Worm (Caenorhabditis elegans): Measurements from ENCODE around the gene mob-2.

Gene mob-2

ce11 chrX:13144975-13145618 lies 24.8 kb downstream of the mob-2 start (continued):
- TF ChIP-seq nhr-76 (tag; optimal IDR thresholded peaks at IDR 0.05), result peak; percentile 27
- TF ChIP-seq zfp-2 (tag; optimal IDR thresholded peaks at IDR 0.05), result peak; percentile 69
- TF ChIP-seq lin-38 (GFP tag; IDR thresholded peaks at IDR 0.05), result peak; percentile 58
- TF ChIP-seq T26A8.4 (GFP tag; IDR thresholded peaks at IDR 0.05), result peak; percentile 92
- no peak for TF ChIP-seq tag-97 (GFP tag; IDR thresholded peaks at IDR 0.05)
- TF ChIP-seq mdl-1 (tag; optimal IDR thresholded peaks at IDR 0.05), result peak; percentile 97 to 100
- TF ChIP-seq ceh-44 (GFP tag; IDR thresholded peaks at IDR 0.05), result no peak
- peak; percentile 99 for TF ChIP-seq hlh-11 (tag; optimal IDR thresholded peaks at IDR 0.05)
- peak; percentile 35 for TF ChIP-seq lir-3 (tag; optimal IDR thresholded peaks at IDR 0.05)
- TF ChIP-seq snpc-1.2 (GFP tag; IDR thresholded peaks at IDR 0.05), result no peak
- peak; percentile 89 for TF ChIP-seq madf-9 (GFP tag; conservative IDR thresholded peaks at IDR 0.05)
- TF ChIP-seq zip-11 (GFP tag; IDR thresholded peaks at IDR 0.05), result no peak
- peak; percentile 97 for TF ChIP-seq ctbp-1 (GFP tag; IDR thresholded peaks at IDR 0.05)
- peak; percentile 87 to 91 for TF ChIP-seq lsy-2 (tag; optimal IDR thresholded peaks at IDR 0.05)
- peak; percentile 89 for TF ChIP-seq tra-1 (GFP tag; IDR thresholded peaks at IDR 0.05)
- peak; percentile 89 for TF ChIP-seq saeg-2 (GFP tag; IDR thresholded peaks at IDR 0.05)
- peak; percentile 72 for TF ChIP-seq gei-8 (GFP tag; optimal IDR thresholded peaks at IDR 0.05)
- TF ChIP-seq nhr-41 (GFP tag; IDR thresholded peaks at IDR 0.05), result peak; percentile 32; the same call in 1 of the 2 replicates
- peak; percentile 24 for TF ChIP-seq pqm-1 (tag; optimal IDR thresholded peaks at IDR 0.05)
- TF ChIP-seq duxl-1 (tag; optimal IDR thresholded peaks at IDR 0.05; ENCODE audit: poor library complexity), result peak; percentile 57
- TF ChIP-seq ceh-20 (GFP tag; IDR thresholded peaks at IDR 0.05), result peak; percentile 93
- peak; percentile 90 for TF ChIP-seq mxl-3 (GFP tag; optimal IDR thresholded peaks at IDR 0.05)
- no peak for TF ChIP-seq ztf-11 (tag; optimal IDR thresholded peaks at IDR 0.05)
- TF ChIP-seq Y105C5A.15 (GFP tag; IDR thresholded peaks at IDR 0.05), result no peak
- peak in 1 of 2 experiments; percentile 11 for TF ChIP-seq ZK546.5 (tag; optimal IDR thresholded peaks at IDR 0.05)
- peak; percentile 91 for TF ChIP-seq egl-27 (tag; optimal IDR thresholded peaks at IDR 0.05)
- peak; percentile 96 for TF ChIP-seq dmd-6 (GFP tag; IDR thresholded peaks at IDR 0.05)

DNA sequence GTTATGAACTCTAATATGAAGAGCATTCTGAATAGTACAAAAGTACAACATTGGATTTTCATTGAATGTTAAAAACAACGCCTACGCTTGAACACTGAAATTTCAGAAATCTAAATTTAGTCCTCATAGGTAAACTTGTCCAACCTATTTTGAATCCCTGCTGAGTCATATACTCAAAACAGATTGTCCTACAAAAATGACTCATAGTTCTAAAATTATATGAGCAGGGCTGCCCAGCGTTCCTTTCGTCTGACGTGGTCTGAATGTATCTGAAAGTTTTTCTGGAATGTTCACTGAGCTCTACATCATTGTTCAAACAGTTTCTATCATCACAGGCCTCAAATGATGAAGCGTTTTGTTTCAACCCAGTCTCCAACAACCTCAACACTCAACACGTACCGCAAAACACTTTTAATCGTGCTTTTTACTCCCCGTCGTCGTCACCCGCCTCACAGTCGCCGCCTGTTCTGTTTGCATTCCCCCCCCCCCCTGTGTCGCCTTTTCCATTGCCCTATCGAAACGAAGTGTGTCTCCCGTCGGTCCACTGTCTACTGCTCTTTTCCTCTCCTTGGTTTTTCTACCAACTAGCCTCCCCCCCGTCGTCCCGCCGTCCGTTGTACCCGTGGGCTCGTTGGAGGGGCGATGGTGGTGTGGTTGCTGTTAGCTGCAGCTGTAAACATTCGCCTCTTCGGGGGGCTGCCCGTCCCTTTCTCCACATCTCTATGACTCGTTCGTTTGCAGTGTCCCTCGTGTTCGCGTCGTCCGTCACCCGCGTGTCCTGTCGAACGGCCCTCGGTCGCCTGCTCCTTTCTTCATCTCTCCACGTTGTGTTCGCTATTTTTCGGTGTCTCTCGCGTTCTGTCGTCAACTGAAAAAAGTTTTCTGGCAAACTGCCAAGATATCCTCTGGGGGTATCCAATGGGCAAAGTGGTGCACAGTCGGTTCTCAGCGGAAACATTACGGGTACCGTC lies 25.8 kb downstream of the mob-2 start:
- TF ChIP-seq skn-1 (tag; optimal IDR thresholded peaks at IDR 0.05) (no peak), snpc-4 (tag; optimal IDR thresholded peaks at IDR 0.05) (no peak), attf-4 (tag; optimal IDR thresholded peaks at IDR 0.05) (no peak), cey-2 (tag; optimal IDR thresholded peaks at IDR 0.05; ENCODE audit: borderline replicate concordance, insufficient read depth) (no peak), pqm-1 (tag; optimal IDR thresholded peaks at IDR 0.05) (peak; percentile 33), ama-1 (optimal IDR thresholded peaks at IDR 0.05) (peak; percentile 67), jun-1 (tag; optimal IDR thresholded peaks at IDR 0.05) (peak; percentile 74), dmd-8 (GFP tag; IDR thresholded peaks at IDR 0.05) (0 out of 2 replicates have a peak, but pooled peaks have one; percentile 41), ceh-28 (tag; optimal IDR thresholded peaks at IDR 0.05) (no peak), set-16 (GFP tag; IDR thresholded peaks at IDR 0.05) (peak; percentile 97), nhr-237 (tag; optimal IDR thresholded peaks at IDR 0.05) (no peak), ZK546.5 (tag; optimal IDR thresholded peaks at IDR 0.05) (no peak), F49E8.2 (tag; optimal IDR thresholded peaks at IDR 0.05; ENCODE audit: borderline replicate concordance) (no peak), gei-8 (GFP tag; optimal IDR thresholded peaks at IDR 0.05) (no peak), T26A8.4 (GFP tag; IDR thresholded peaks at IDR 0.05) (peak; percentile 47; the same call in 1 of the 2 replicates), fkh-10 (GFP tag; optimal IDR thresholded peaks at IDR 0.05) (peak; percentile 47), zip-2 (tag; optimal IDR thresholded peaks at IDR 0.05) (peak; percentile 23), lim-7 (GFP tag; IDR thresholded peaks at IDR 0.05) (0 out of 2 replicates have a peak, but pooled peaks have one; percentile 49), unc-130 (GFP tag; optimal IDR thresholded peaks at IDR 0.05) (no peak), ztf-7 (tag; optimal IDR thresholded peaks at IDR 0.05) (peak; percentile 17), zfp-3 (GFP tag; conservative IDR thresholded peaks at IDR 0.05) (0 out of 2 replicates have a peak, but pooled peaks have one; percentile 46), rbr-2 (tag; optimal IDR thresholded peaks at IDR 0.05) (peak; percentile 84), egl-43 (GFP tag; IDR thresholded peaks at IDR 0.05) (peak; percentile 79; the same call in 1 of the 2 replicates), R02D3.7 (tag; optimal IDR thresholded peaks at IDR 0.05) (no peak)

Data from whole organism, L4 larva.